Worm (Caenorhabditis elegans) whole organism, L1 larva: ENCODE measurements around the gene tmem-231.

ENCODE experiments used
- C16A3.4 ChIP-seq: fragments of 150-350 bp; optimal IDR thresholded peaks from 2 replicates; lab custom pipeline; 2014; ENCODE audit warnings: missing biosample characterization, missing genetic modification characterization
- ama-1 ChIP-seq: fragments of 150-350 bp; optimal IDR thresholded peaks from 2 replicates; lab custom pipeline; 2014
- ceh-82 ChIP-seq, 3 experiments: fragments of 150-350 bp in 1 of 3; sonication (generic microtip) in 2 of 3; optimal IDR thresholded peaks; 2 replicates each; lab custom pipeline; 2014 to 2017; ENCODE audit warnings: missing biosample characterization in 3 of 3, missing genetic modification characterization in 3 of 3
- ceh-90 ChIP-seq: sonication (generic microtip); optimal IDR thresholded peaks from 2 replicates; lab custom pipeline; 2016; ENCODE audit warnings: missing genetic modification characterization, missing compliant biosample characterization
- dsc-1 ChIP-seq: sonication (generic microtip); optimal IDR thresholded peaks from 2 replicates; lab custom pipeline; 2016; ENCODE audit warnings: mild to moderate bottlenecking, missing genetic modification characterization, missing compliant biosample characterization
- efl-1 ChIP-seq, 4 experiments: fragments of 150-350 bp; optimal IDR thresholded peaks in 3 of 4; peaks in 1 of 4; 1 replicate in 1 of 4; 2 replicates in 3 of 4; lab custom pipeline; 2014; ENCODE audit warnings: missing biosample characterization in 2 of 4, missing genetic modification characterization in 2 of 4, missing genetic modification reagents in 2 of 4
- irx-1 ChIP-seq: sonication (generic microtip); optimal IDR thresholded peaks from 2 replicates; lab custom pipeline; 2016; ENCODE audit warnings: missing genetic modification characterization, missing compliant biosample characterization
- isw-1 ChIP-seq: fragments of 200-800 bp; sonication (Bioruptor generic); IDR thresholded peaks from 2 replicates; pipeline ENCODE4 v1.3.6; 2022; ENCODE audit warnings: missing genetic modification characterization, missing compliant biosample characterization
- lin-14 ChIP-seq: fragments of 200-800 bp; sonication (Bioruptor generic); optimal IDR thresholded peaks from 2 replicates; lab custom pipeline; 2018; ENCODE audit warnings: mild to moderate bottlenecking, missing genetic modification characterization, moderate library complexity, missing compliant biosample characterization
- lin-35 ChIP-seq, 2 experiments: fragments of 150-350 bp; optimal IDR thresholded peaks; 2 replicates each; lab custom pipeline; 2014; ENCODE audit warnings: missing biosample characterization in 2 of 2, missing genetic modification characterization in 2 of 2, missing genetic modification reagents in 2 of 2
- lin-39 ChIP-seq: fragments of 150-350 bp; optimal IDR thresholded peaks from 2 replicates; lab custom pipeline; 2014; ENCODE audit warnings: missing biosample characterization, missing genetic modification reagents, missing genetic modification characterization
- lsy-2 ChIP-seq, 2 experiments: fragments of 150-350 bp; optimal IDR thresholded peaks; 2 replicates each; lab custom pipeline; 2014; ENCODE audit warnings: missing biosample characterization in 2 of 2, missing genetic modification characterization in 2 of 2
- mab-9 ChIP-seq: fragments of 200-800 bp; sonication (Bioruptor generic); IDR thresholded peaks from 2 replicates; pipeline ENCODE4 v1.3.6; 2022; ENCODE audit warnings: missing genetic modification reagents, missing genetic modification characterization, missing compliant biosample characterization
- mdl-1 ChIP-seq, 2 experiments: fragments of 150-350 bp; optimal IDR thresholded peaks; 2 replicates each; lab custom pipeline; 2014 to 2017; ENCODE audit warnings: missing biosample characterization in 2 of 2, missing genetic modification characterization in 2 of 2, inconsistent platforms in 1 of 2
- mep-1 ChIP-seq: fragments of 150-350 bp; optimal IDR thresholded peaks from 2 replicates; lab custom pipeline; 2014; ENCODE audit warnings: missing biosample characterization, missing genetic modification characterization
- nhr-19 ChIP-seq: fragments of 200-800 bp; sonication (Bioruptor generic); conservative IDR thresholded peaks from 2 replicates; pipeline ENCODE4 v1.3.6; 2022; ENCODE audit warnings: missing genetic modification characterization, missing compliant biosample characterization
- nhr-20 ChIP-seq: sonication (generic microtip); optimal IDR thresholded peaks from 2 replicates; lab custom pipeline; 2016; ENCODE audit warnings: mild to moderate bottlenecking, missing genetic modification characterization, missing compliant biosample characterization
- nhr-71 ChIP-seq: sonication (generic microtip); optimal IDR thresholded peaks from 2 replicates; lab custom pipeline; 2016; ENCODE audit warnings: mild to moderate bottlenecking, missing genetic modification characterization, moderate library complexity, missing compliant biosample characterization
- nhr-76 ChIP-seq: sonication (generic microtip); optimal IDR thresholded peaks from 2 replicates; lab custom pipeline; 2017; ENCODE audit warnings: missing biosample characterization, missing genetic modification characterization
- nhr-77 ChIP-seq: fragments of 150-350 bp; optimal IDR thresholded peaks from 2 replicates; lab custom pipeline; 2014; ENCODE audit warnings: missing biosample characterization, missing genetic modification characterization
- nhr-90 ChIP-seq: sonication (generic microtip); optimal IDR thresholded peaks from 2 replicates; lab custom pipeline; 2016; ENCODE audit warnings: mild to moderate bottlenecking, missing genetic modification characterization, missing compliant biosample characterization; ENCODE audit not compliant: poor library complexity
- pax-3 ChIP-seq: fragments of 200-800 bp; sonication (Bioruptor generic); optimal IDR thresholded peaks from 2 replicates; lab custom pipeline; 2018; ENCODE audit warnings: mild to moderate bottlenecking, missing genetic modification characterization, moderate library complexity, missing compliant biosample characterization
- rnt-1 ChIP-seq: sonication (generic microtip); optimal IDR thresholded peaks from 2 replicates; lab custom pipeline; 2016; ENCODE audit warnings: mild to moderate bottlenecking, missing genetic modification characterization, moderate library complexity, missing compliant biosample characterization
- snu-23 ChIP-seq: sonication (generic microtip); optimal IDR thresholded peaks from 2 replicates; lab custom pipeline; 2016; ENCODE audit warnings: missing genetic modification characterization, missing compliant biosample characterization
- sox-4 ChIP-seq: sonication (generic microtip); optimal IDR thresholded peaks from 2 replicates; lab custom pipeline; 2016; ENCODE audit warnings: missing genetic modification characterization, missing compliant biosample characterization
- sptf-1 ChIP-seq: fragments of 150-350 bp; optimal IDR thresholded peaks from 2 replicates; lab custom pipeline; 2014; ENCODE audit warnings: missing biosample characterization, missing genetic modification characterization
- sup-37 ChIP-seq: fragments of 200-800 bp; sonication (Bioruptor generic); optimal IDR thresholded peaks from 2 replicates; lab custom pipeline; 2018; ENCODE audit warnings: mild to moderate bottlenecking, missing genetic modification characterization, missing compliant biosample characterization
- swsn-7 ChIP-seq: sonication (generic microtip); optimal IDR thresholded peaks from 2 replicates; lab custom pipeline; 2016; ENCODE audit warnings: missing genetic modification characterization, missing compliant biosample characterization
- unc-86 ChIP-seq: sonication (generic microtip); optimal IDR thresholded peaks from 2 replicates; lab custom pipeline; 2016; ENCODE audit warnings: missing genetic modification characterization, missing compliant biosample characterization
- unc-98 ChIP-seq: fragments of 200-800 bp; sonication (Bioruptor generic); IDR thresholded peaks from 2 replicates; pipeline ENCODE4 v1.3.6; 2022; ENCODE audit warnings: missing genetic modification characterization, missing compliant biosample characterization
- zag-1 ChIP-seq: fragments of 150-350 bp; optimal IDR thresholded peaks from 2 replicates; lab custom pipeline; 2014; ENCODE audit warnings: missing biosample characterization, missing genetic modification characterization
- ztf-11 ChIP-seq, 2 experiments: sonication (generic microtip); optimal IDR thresholded peaks; 2 replicates each; lab custom pipeline; 2016 to 2017; ENCODE audit warnings: missing genetic modification characterization in 2 of 2, missing biosample characterization in 1 of 2, missing compliant biosample characterization in 1 of 2
- ztf-4 ChIP-seq: fragments of 150-350 bp; optimal IDR thresholded peaks from 2 replicates; lab custom pipeline; 2014; ENCODE audit warnings: missing biosample characterization, missing genetic modification characterization

The tmem-231 gene

DNA sequence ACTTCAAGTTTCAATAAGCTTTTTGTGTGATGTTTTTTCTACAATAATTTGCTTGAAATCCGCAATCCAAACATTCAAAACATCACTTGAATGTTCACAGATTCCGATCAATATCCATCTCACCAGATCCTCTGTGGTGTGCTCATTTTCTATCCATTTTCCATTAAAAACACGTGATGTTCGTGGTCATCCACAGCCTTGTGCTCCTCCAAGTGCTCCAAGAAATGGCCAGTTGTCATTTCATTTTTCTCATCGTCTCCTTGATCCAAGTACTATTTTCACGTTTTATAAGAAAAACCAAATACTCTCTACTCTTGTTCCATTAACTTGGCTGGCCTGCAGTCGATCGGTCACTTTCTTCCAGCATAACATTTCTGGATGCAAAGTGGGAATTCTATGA is 49.6 kb downstream of the tmem-231 start:
- TF ChIP-seq unc-86 (no peak), snu-23 (peak; percentile 36), ceh-90 (tag; lab: Kevin White, UChicago) (no peak), mep-1 (tag; lab: Kevin White, UChicago) (no peak), rnt-1 (tag; lab: Kevin White, UChicago) (peak; percentile 84), lin-39 (tag; lab: Kevin White, UChicago) (peak; percentile 26), nhr-20 (peak; percentile 50), sup-37 (GFP tag; lab: Kevin White, UChicago) (no peak), nhr-76 (tag; lab: Kevin White, UChicago) (no peak), lsy-2 (tag; optimal IDR thresholded peaks at IDR 0.05; lab: Kevin White, UChicago) (peak; percentile 20 to 34), ama-1 (lab: Kevin White, UChicago) (no peak), pax-3 (tag; lab: Kevin White, UChicago) (no peak), lin-14 (peak; percentile 78), sox-4 (tag; lab: Kevin White, UChicago) (no peak), dsc-1 (tag; lab: Kevin White, UChicago) (peak; percentile 12), nhr-71 (tag; lab: Kevin White, UChicago) (peak; percentile 75), nhr-77 (tag; lab: Kevin White, UChicago) (no peak), isw-1 (GFP tag; lab: Robert Waterston, UW) (no peak), C16A3.4 (tag; lab: Kevin White, UChicago) (no peak), nhr-90 (tag; lab: Kevin White, UChicago) (no peak), efl-1 (optimal IDR thresholded peaks at IDR 0.05; lab: Kevin White, UChicago) (peak in 1 of 2 experiments; percentile 20), efl-1 (GFP tag; optimal IDR thresholded peaks at IDR 0.05 in 1 of 2; lab: Kevin White, UChicago) (peak in 1 of 2 experiments; percentile 86), unc-98 (GFP tag; lab: Robert Waterston, UW) (no peak), ztf-4 (tag; lab: Kevin White, UChicago) (peak; percentile 61), mdl-1 (tag; optimal IDR thresholded peaks at IDR 0.05; lab: Kevin White, UChicago) (peak in 1 of 2 experiments; percentile 17), sptf-1 (no peak), swsn-7 (peak; percentile 15), mab-9 (GFP tag; lab: Robert Waterston, UW) (no peak), zag-1 (tag; lab: Kevin White, UChicago) (no peak), ceh-82 (tag; optimal IDR thresholded peaks at IDR 0.05; lab: Kevin White, UChicago) (no peak), nhr-19 (GFP tag; lab: Robert Waterston, UW) (peak; percentile 60), ztf-11 (tag; optimal IDR thresholded peaks at IDR 0.05; lab: Kevin White, UChicago) (no peak), lin-35 (GFP tag; optimal IDR thresholded peaks at IDR 0.05; lab: Kevin White, UChicago) (no peak)

DNA sequence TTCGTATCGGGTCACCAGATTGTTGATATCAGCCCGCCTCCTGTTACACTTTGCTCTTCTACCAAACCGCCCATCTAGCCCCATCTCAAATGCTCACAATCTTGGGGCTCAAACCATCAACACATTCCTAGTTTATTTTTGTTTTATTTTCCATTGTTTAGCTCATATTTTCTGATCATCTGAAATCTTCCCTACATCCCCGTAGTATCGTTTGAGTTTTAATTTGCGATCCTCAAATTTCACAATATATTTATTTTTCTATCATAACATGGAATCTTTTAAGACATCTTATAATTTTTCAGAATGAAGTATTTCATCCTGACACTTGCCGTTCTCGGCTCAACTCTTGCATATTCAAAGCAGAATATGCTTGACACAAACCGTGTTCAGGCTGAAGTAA is 50.3 kb downstream of the tmem-231 start, which contains the start of gene spp-10:
Gene spp-10 (plus strand): TSS at position 301 of the 400 bp plus-strand sequence.
- TF ChIP-seq irx-1 (tag; lab: Kevin White, UChicago) (no peak), rnt-1 (tag; lab: Kevin White, UChicago) (peak; percentile 49)
- TF ChIP-seq, all 84 proteins: peak for 1
